Fruit fly (Drosophila melanogaster): ENCODE results near the gene Fhos.

Gene Fhos

DNA sequence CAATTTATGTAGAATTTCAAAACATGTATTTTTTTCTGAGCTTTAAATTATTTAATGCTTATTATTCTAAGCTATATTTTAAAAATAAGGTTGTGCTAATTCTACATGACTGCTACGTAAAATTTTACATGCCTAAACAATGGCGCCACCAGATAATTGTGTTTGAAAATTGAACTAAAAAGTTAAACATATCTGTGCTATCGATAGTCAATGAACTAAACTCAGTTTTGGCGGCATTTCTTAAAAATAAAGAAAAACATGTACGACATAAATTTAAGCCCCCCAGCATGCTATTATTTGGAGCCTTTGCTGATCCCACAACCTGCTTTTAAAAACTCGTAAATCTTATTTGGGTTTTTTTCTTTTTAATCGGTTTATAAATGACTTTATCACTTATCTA lies 34.8 kb upstream of the Fhos start (continued):
- TF ChIP-seq CG1529 (GFP tag; optimal IDR thresholded peaks at IDR 0.05) (no peak), emc (GFP tag; optimal IDR thresholded peaks at IDR 0.05) (no peak), CG11085 (GFP tag; IDR thresholded peaks at IDR 0.05) (no peak), CG4424 (GFP tag; optimal IDR thresholded peaks at IDR 0.05) (no peak), CG11093 (GFP tag; IDR thresholded peaks at IDR 0.05) (no peak), bcd (GFP tag; optimal IDR thresholded peaks at IDR 0.05) (peak; percentile 7), tna (GFP tag; IDR thresholded peaks at IDR 0.05; ENCODE audit: partially characterized antibody) (peak; percentile 35; the same call in 1 of the 2 replicates), tap (tag; optimal IDR thresholded peaks at IDR 0.05) (no peak), CG33557 (GFP tag; optimal IDR thresholded peaks at IDR 0.05) (no peak), CG10654 (GFP tag; optimal IDR thresholded peaks at IDR 0.05) (no peak), CG2120 (GFP tag; optimal IDR thresholded peaks at IDR 0.05) (peak; percentile 18), yki (optimal IDR thresholded peaks at IDR 0.05) (no peak), CG6654 (GFP tag; optimal IDR thresholded peaks at IDR 0.05) (no peak), ato (GFP tag; IDR thresholded peaks at IDR 0.05; ENCODE audit: partially characterized antibody) (peak; percentile 49; the same call in 1 of the 2 replicates), CG13775 (GFP tag; optimal IDR thresholded peaks at IDR 0.05) (no peak), Hr51 (GFP tag; optimal IDR thresholded peaks at IDR 0.05) (no peak), lmd (GFP tag; IDR thresholded peaks at IDR 0.05) (no peak), eyg (GFP tag; optimal IDR thresholded peaks at IDR 0.05) (no peak), nerfin-2 (GFP tag; IDR thresholded peaks at IDR 0.05; ENCODE audit: partially characterized antibody) (peak; percentile 61), CG8290 (GFP tag; optimal IDR thresholded peaks at IDR 0.05) (no peak), CG8290 (tag; optimal IDR thresholded peaks at IDR 0.05) (peak in 1 of 2 experiments; percentile 24), CG13296 (GFP tag; optimal IDR thresholded peaks at IDR 0.05) (no peak), Abd-B (GFP tag; optimal IDR thresholded peaks at IDR 0.05) (no peak), pita (GFP tag; optimal IDR thresholded peaks at IDR 0.05) (no peak), CG14710 (tag; optimal IDR thresholded peaks at IDR 0.05) (peak; percentile 47), Dad (GFP tag; optimal IDR thresholded peaks at IDR 0.05) (no peak), Lhr (GFP tag; optimal IDR thresholded peaks at IDR 0.05) (peak; percentile 29), vnd (GFP tag; IDR thresholded peaks at IDR 0.05; ENCODE audit: partially characterized antibody) (peak; percentile 56), CG18011 (GFP tag; optimal IDR thresholded peaks at IDR 0.05) (no peak), Lpt (GFP tag; optimal IDR thresholded peaks at IDR 0.05) (no peak), CG16863 (GFP tag; optimal IDR thresholded peaks at IDR 0.05) (no peak), CG1233 (GFP tag; optimal IDR thresholded peaks at IDR 0.05) (no peak), CG8924 (tag; optimal IDR thresholded peaks at IDR 0.05) (no peak), otp (GFP tag; IDR thresholded peaks at IDR 0.05) (no peak), CG11560 (tag; IDR thresholded peaks at IDR 0.05) (no peak), CG17186 (GFP tag; optimal IDR thresholded peaks at IDR 0.05) (no peak), Sry-δ (GFP tag; optimal IDR thresholded peaks at IDR 0.05) (peak; percentile 66), Fer3 (tag; optimal IDR thresholded peaks at IDR 0.05) (peak; percentile 19), Dll (GFP tag; IDR thresholded peaks at IDR 0.05; ENCODE audit: partially characterized antibody) (peak; percentile 75), CG2678 (tag; optimal IDR thresholded peaks at IDR 0.05) (peak; percentile 18), slou (GFP tag; optimal IDR thresholded peaks at IDR 0.05) (no peak), hb (GFP tag; IDR thresholded peaks at IDR 0.05; ENCODE audit: partially characterized antibody) (0 out of 3 replicates have a peak, but pooled peaks have one; percentile 12), schlank (tag; optimal IDR thresholded peaks at IDR 0.05) (no peak), CG12299 (tag; optimal IDR thresholded peaks at IDR 0.05) (no peak), HHEX (GFP tag; optimal IDR thresholded peaks at IDR 0.05) (no peak), kay (GFP tag; optimal IDR thresholded peaks at IDR 0.05) (no peak), CG4404 (GFP tag; IDR thresholded peaks at IDR 0.05) (no peak), PHDP (tag; optimal IDR thresholded peaks at IDR 0.05) (peak; percentile 2), Trl (optimal IDR thresholded peaks at IDR 0.05) (no peak), Trl (GFP tag; optimal IDR thresholded peaks at IDR 0.05) (no peak), Fer2 (tag; optimal IDR thresholded peaks at IDR 0.05) (no peak), CG4282 (GFP tag; optimal IDR thresholded peaks at IDR 0.05) (no peak)

Data from whole organism, embryonic.